Fruit fly (Drosophila melanogaster) whole organism, embryonic: ENCODE results near the gene CG46317.

Source experiments
- C15 ChIP-seq: fragments of 200-800 bp; sonication (Bioruptor generic); IDR thresholded peaks from 3 replicates; pipeline ENCODE4 v1.3.6; 2022; ENCODE audit warnings: missing biosample characterization, missing genetic modification characterization
- CG10565 ChIP-seq: fragments of 200-800 bp; sonication (Bioruptor generic); optimal IDR thresholded peaks from 3 replicates; lab custom pipeline; 2016; ENCODE audit warnings: missing biosample characterization, mild to moderate bottlenecking, missing genetic modification characterization
- CG10979 ChIP-seq: fragments of 200-800 bp; sonication (Bioruptor generic); optimal IDR thresholded peaks from 2 replicates; lab custom pipeline; 2018; ENCODE audit warnings: missing biosample characterization, mild to moderate bottlenecking, missing genetic modification characterization, moderate library complexity
- CG12104 ChIP-seq: fragments of 200-800 bp; sonication (Bioruptor generic); optimal IDR thresholded peaks from 3 replicates; lab custom pipeline; 2016; ENCODE audit warnings: missing biosample characterization, missing genetic modification characterization
- CG13424 ChIP-seq: fragments of 200-800 bp; sonication (Bioruptor generic); optimal IDR thresholded peaks from 2 replicates; lab custom pipeline; 2019; ENCODE audit warnings: missing biosample characterization, mild to moderate bottlenecking, missing genetic modification characterization, moderate library complexity
- CG14710 ChIP-seq: fragments of 200-800 bp; sonication (Bioruptor generic); optimal IDR thresholded peaks from 3 replicates; lab custom pipeline; 2019; ENCODE audit warnings: missing biosample characterization, mild to moderate bottlenecking, missing genetic modification characterization, moderate library complexity
- CG15011 ChIP-seq: fragments of 200-800 bp; sonication (Bioruptor generic); optimal IDR thresholded peaks from 3 replicates; lab custom pipeline; 2018; ENCODE audit warnings: missing biosample characterization, mild to moderate bottlenecking, missing genetic modification characterization
- CG17359 ChIP-seq: fragments of 200-800 bp; sonication (Bioruptor generic); optimal IDR thresholded peaks from 3 replicates; lab custom pipeline; 2018; ENCODE audit warnings: missing biosample characterization, mild to moderate bottlenecking, missing genetic modification characterization, moderate library complexity
- CG17385 ChIP-seq: fragments of 200-800 bp; sonication (Bioruptor generic); optimal IDR thresholded peaks from 3 replicates; lab custom pipeline; 2018; ENCODE audit warnings: missing biosample characterization, mild to moderate bottlenecking, missing genetic modification characterization
- CG18011 ChIP-seq: fragments of 200-800 bp; sonication (Bioruptor generic); optimal IDR thresholded peaks from 2 replicates; lab custom pipeline; 2017; ENCODE audit warnings: missing biosample characterization, missing genetic modification characterization, mild to moderate bottlenecking, moderate library complexity, missing genotype
- CG2202 ChIP-seq: fragments of 200-800 bp; sonication (Bioruptor generic); optimal IDR thresholded peaks from 2 replicates; lab custom pipeline; 2018; ENCODE audit warnings: missing biosample characterization, mild to moderate bottlenecking, missing genetic modification characterization
- CG30020 ChIP-seq: fragments of 200-800 bp; optimal IDR thresholded peaks from 2 replicates; lab custom pipeline; 2019; ENCODE audit warnings: missing biosample characterization, mild to moderate bottlenecking, missing genetic modification characterization, moderate library complexity
- CG31224 ChIP-seq: fragments of 200-800 bp; sonication (Bioruptor generic); IDR thresholded peaks from 2 replicates; pipeline ENCODE4 v1.3.6; 2022; ENCODE audit warnings: missing biosample characterization, missing genetic modification characterization
- CG31365 ChIP-seq: fragments of 200-800 bp; sonication (Bioruptor generic); optimal IDR thresholded peaks from 2 replicates; lab custom pipeline; 2018; ENCODE audit warnings: missing biosample characterization, mild to moderate bottlenecking, missing genetic modification characterization
- CG6175 ChIP-seq: fragments of 200-800 bp; sonication (Bioruptor generic); IDR thresholded peaks from 3 replicates; pipeline ENCODE4 v1.3.6; 2022; ENCODE audit warnings: missing biosample characterization, missing genetic modification characterization
- CG6272 ChIP-seq: fragments of 200-800 bp; sonication (Bioruptor generic); IDR thresholded peaks from 2 replicates; pipeline ENCODE4 v1.3.6; 2022; ENCODE audit warnings: missing biosample characterization, missing genetic modification characterization
- CG7357 ChIP-seq: fragments of 200-800 bp; sonication (Bioruptor generic); IDR thresholded peaks from 3 replicates; pipeline ENCODE4 v1.3.6; 2022; ENCODE audit warnings: missing biosample characterization, missing genetic modification characterization
- CG7372 ChIP-seq: fragments of 200-800 bp; sonication (Bioruptor generic); IDR thresholded peaks from 2 replicates; pipeline ENCODE4 v1.3.6; 2022; ENCODE audit warnings: missing biosample characterization, missing genetic modification characterization
- CG8281 ChIP-seq: fragments of 200-800 bp; sonication (Bioruptor generic); optimal IDR thresholded peaks from 2 replicates; lab custom pipeline; 2018; ENCODE audit warnings: missing biosample characterization, mild to moderate bottlenecking, missing genetic modification characterization, moderate library complexity
- D19A ChIP-seq: fragments of 200-800 bp; optimal IDR thresholded peaks from 3 replicates; lab custom pipeline; 2019; ENCODE audit warnings: missing biosample characterization, mild to moderate bottlenecking, missing genetic modification characterization, moderate library complexity
- Dip2 ChIP-seq: fragments of 200-800 bp; sonication (Bioruptor generic); IDR thresholded peaks from 2 replicates; pipeline ENCODE4 v1.3.6; 2022; ENCODE audit warnings: missing biosample characterization, missing genetic modification characterization
- Dp ChIP-seq: fragments of 200-800 bp; sonication (Bioruptor generic); optimal IDR thresholded peaks from 2 replicates; lab custom pipeline; 2018; ENCODE audit warnings: missing biosample characterization, mild to moderate bottlenecking, missing genetic modification characterization, moderate library complexity
- Drgx ChIP-seq: fragments of 200-800 bp; sonication (Bioruptor generic); IDR thresholded peaks from 2 replicates; pipeline ENCODE4 v1.3.6; 2022; ENCODE audit warnings: missing biosample characterization, missing genetic modification characterization
- Fer1 ChIP-seq: fragments of 200-800 bp; sonication (Bioruptor generic); optimal IDR thresholded peaks from 2 replicates; lab custom pipeline; 2017; ENCODE audit warnings: missing biosample characterization, mild to moderate bottlenecking, missing genetic modification characterization
- GATAe ChIP-seq: fragments of 200-800 bp; sonication (Bioruptor generic); conservative IDR thresholded peaks from 2 replicates; pipeline ENCODE4 v1.3.6; 2022; ENCODE audit warnings: missing biosample characterization, missing genetic modification characterization
- Mes4 ChIP-seq: fragments of 200-800 bp; sonication (Bioruptor generic); optimal IDR thresholded peaks from 2 replicates; lab custom pipeline; 2016; ENCODE audit warnings: missing biosample characterization, missing genetic modification characterization
- Rx ChIP-seq: fragments of 200-800 bp; sonication (Bioruptor generic); IDR thresholded peaks from 2 replicates; pipeline ENCODE4 v1.3.6; 2022; ENCODE audit warnings: missing biosample characterization, missing genetic modification characterization
- YL-1 ChIP-seq: fragments of 200-800 bp; sonication (Bioruptor generic); optimal IDR thresholded peaks from 3 replicates; lab custom pipeline; 2017; ENCODE audit warnings: missing biosample characterization, mild to moderate bottlenecking, missing genetic modification characterization
- corto ChIP-seq: fragments of 200-800 bp; sonication (Bioruptor generic); optimal IDR thresholded peaks from 2 replicates; lab custom pipeline; 2016; ENCODE audit warnings: missing biosample characterization, mild to moderate bottlenecking, missing genetic modification characterization, moderate library complexity
- crp ChIP-seq, 2 experiments: fragments of 200-800 bp; sonication (Bioruptor generic); optimal IDR thresholded peaks; 2 replicates in 1 of 2; 3 replicates in 1 of 2; lab custom pipeline; 2017; ENCODE audit warnings: missing biosample characterization in 2 of 2, missing genetic modification characterization in 2 of 2, mild to moderate bottlenecking in 1 of 2, moderate library complexity in 1 of 2
- dmrt11E ChIP-seq: fragments of 200-800 bp; sonication (Bioruptor generic); optimal IDR thresholded peaks from 3 replicates; lab custom pipeline; 2018; ENCODE audit warnings: missing biosample characterization, mild to moderate bottlenecking, missing genetic modification characterization, moderate library complexity
- esg ChIP-seq: fragments of 200-800 bp; sonication (Bioruptor generic); conservative IDR thresholded peaks from 2 replicates; pipeline ENCODE4 v1.3.6; 2022; ENCODE audit warnings: missing biosample characterization, missing genetic modification characterization
- fd64A ChIP-seq: fragments of 200-800 bp; sonication (Bioruptor generic); optimal IDR thresholded peaks from 3 replicates; lab custom pipeline; 2018; ENCODE audit warnings: missing biosample characterization, mild to moderate bottlenecking, missing genetic modification characterization
- gce ChIP-seq: fragments of 200-800 bp; sonication (Bioruptor generic); IDR thresholded peaks from 3 replicates; pipeline ENCODE4 v1.3.6; 2022; ENCODE audit warnings: missing biosample characterization, missing genetic modification characterization
- hkb ChIP-seq, 2 experiments: fragments of 200-800 bp in 1 of 2; fragments of >200 bp in 1 of 2; sonication (Bioruptor generic) in 1 of 2; IDR thresholded peaks in 1 of 2; optimal IDR thresholded peaks in 1 of 2; 2 replicates each; pipeline versions ENCODE4 v1.3.6 to Lab custom; 2017 to 2022; ENCODE audit warnings: missing biosample characterization in 1 of 2, missing genetic modification characterization in 1 of 2
- jing ChIP-seq: fragments of 200-800 bp; sonication (Bioruptor generic); optimal IDR thresholded peaks from 2 replicates; lab custom pipeline; 2018; ENCODE audit warnings: missing biosample characterization, mild to moderate bottlenecking, missing genetic modification characterization
- kah ChIP-seq: fragments of 200-800 bp; sonication (Bioruptor generic); optimal IDR thresholded peaks from 2 replicates; lab custom pipeline; 2018; ENCODE audit warnings: missing biosample characterization, mild to moderate bottlenecking, missing genetic modification characterization
- kay ChIP-seq: fragments of 200-800 bp; sonication (Bioruptor generic); optimal IDR thresholded peaks from 2 replicates; lab custom pipeline; 2016; ENCODE audit warnings: missing biosample characterization, missing genetic modification characterization
- lab ChIP-seq: fragments of 200-800 bp; sonication (Bioruptor generic); optimal IDR thresholded peaks from 3 replicates; lab custom pipeline; 2017; ENCODE audit warnings: missing biosample characterization, missing genetic modification characterization, mild to moderate bottlenecking, moderate library complexity, missing genetic modification reagents
- lola ChIP-seq, 3 experiments: fragments of >200 bp in 2 of 3; fragments of 200-800 bp in 1 of 3; sonication (Bioruptor generic) in 1 of 3; optimal IDR thresholded peaks; 2 replicates each; lab custom pipeline; 2017 to 2019; ENCODE audit warnings: missing biosample characterization in 3 of 3, missing genetic modification characterization in 3 of 3, mild to moderate bottlenecking in 1 of 3, moderate library complexity in 1 of 3
- p53 ChIP-seq: fragments of 200-800 bp; sonication (Bioruptor generic); optimal IDR thresholded peaks from 2 replicates; lab custom pipeline; 2016; ENCODE audit warnings: missing biosample characterization, missing genetic modification characterization
- psq ChIP-seq: fragments of 200-800 bp; sonication (Bioruptor generic); optimal IDR thresholded peaks from 2 replicates; lab custom pipeline; 2017; ENCODE audit warnings: missing biosample characterization, missing genetic modification characterization
- ranshi ChIP-seq: fragments of 200-800 bp; sonication (Bioruptor generic); IDR thresholded peaks from 2 replicates; pipeline ENCODE4 v1.3.6; 2022; ENCODE audit warnings: missing biosample characterization, missing genetic modification characterization
- schlank ChIP-seq: fragments of 200-800 bp; sonication (Bioruptor generic); optimal IDR thresholded peaks from 2 replicates; lab custom pipeline; 2018; ENCODE audit warnings: missing biosample characterization, mild to moderate bottlenecking, missing genetic modification characterization
- slbo ChIP-seq: fragments of 200-800 bp; sonication (Bioruptor generic); IDR thresholded peaks from 2 replicates; pipeline ENCODE4 v1.3.6; 2022; ENCODE audit warnings: missing biosample characterization, missing genetic modification characterization
- slp2 ChIP-seq: fragments of 200-800 bp; sonication (Bioruptor generic); optimal IDR thresholded peaks from 2 replicates; lab custom pipeline; 2016; ENCODE audit warnings: missing biosample characterization, missing genetic modification characterization
- tin ChIP-seq: fragments of 200-800 bp; sonication (Bioruptor generic); optimal IDR thresholded peaks from 3 replicates; lab custom pipeline; 2016; ENCODE audit warnings: missing biosample characterization, missing genetic modification characterization
- unc-4 ChIP-seq: fragments of 200-800 bp; sonication (Bioruptor generic); IDR thresholded peaks from 2 replicates; pipeline ENCODE4 v1.3.6; 2022; ENCODE audit warnings: missing biosample characterization, missing genetic modification characterization; ENCODE audit not compliant: partially characterized antibody
- zen ChIP-seq: fragments of 200-800 bp; sonication (Bioruptor generic); optimal IDR thresholded peaks from 3 replicates; lab custom pipeline; 2018; ENCODE audit warnings: missing biosample characterization, mild to moderate bottlenecking, missing genetic modification characterization, moderate library complexity

The CG46317 gene

DNA sequence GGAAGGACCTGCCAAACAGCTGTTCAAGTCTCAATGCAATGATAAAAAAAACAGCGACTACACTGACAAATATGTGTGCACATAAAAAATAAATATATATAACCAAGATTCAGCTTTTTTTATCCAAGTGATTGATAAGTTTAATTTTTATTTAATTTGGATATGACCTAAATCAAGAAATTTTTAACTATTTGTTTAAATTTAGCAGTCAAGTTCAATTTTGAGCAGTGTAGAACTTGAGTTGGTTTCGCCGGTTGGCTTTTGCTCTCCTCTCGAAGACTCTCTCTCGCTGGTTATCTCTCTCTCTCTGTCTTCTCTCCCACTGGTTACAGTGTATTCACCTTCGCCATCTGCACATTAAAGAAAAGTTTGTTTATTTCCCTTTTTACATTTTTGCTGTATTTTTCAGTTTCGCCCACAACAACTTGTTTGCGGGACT lies 43.0 kb upstream of the CG46317 start (continued):
- TF ChIP-seq CG10979, result peak; percentile 92
- no peak for TF ChIP-seq Dp
- peak; percentile 87 for TF ChIP-seq Fer1 (GFP tag; lab: Kevin White, UChicago)
- peak; percentile 55 for TF ChIP-seq CG8281
- TF ChIP-seq unc-4, result no peak
- TF ChIP-seq CG18011 (GFP tag; lab: Kevin White, UChicago), result peak; percentile 63
- peak; percentile 81 for TF ChIP-seq CG6175 (GFP tag; lab: Robert Waterston, UW)
- peak; percentile 61; the same call in 1 of the 2 replicates for TF ChIP-seq Rx (GFP tag; lab: Robert Waterston, UW)
- peak; percentile 62 for TF ChIP-seq kah
- peak; percentile 62 for TF ChIP-seq CG2202
- peak; percentile 81 for TF ChIP-seq CG31224 (GFP tag; lab: Robert Waterston, UW)
- no peak for TF ChIP-seq hkb (optimal IDR thresholded peaks at IDR 0.05; lab: Kevin White, UChicago)
- peak; percentile 93 for TF ChIP-seq hkb (GFP tag; IDR thresholded peaks at IDR 0.05; lab: Robert Waterston, UW)
- TF ChIP-seq lola (GFP tag; optimal IDR thresholded peaks at IDR 0.05; lab: Kevin White, UChicago), result peak in 1 of 3 experiments; percentile 83
- peak; percentile 72; the same call in 2 of the 3 replicates for TF ChIP-seq CG7357
- peak; percentile 87 for TF ChIP-seq dmrt11E
- peak; percentile 93 for TF ChIP-seq lab (GFP tag; lab: Kevin White, UChicago)
- peak; percentile 78 for TF ChIP-seq esg
- TF ChIP-seq gce, result peak; percentile 69; the same call in 1 of the 3 replicates
- peak; percentile 81 for TF ChIP-seq CG12104
- peak; percentile 88 for TF ChIP-seq CG13424 (tag; lab: Kevin White, UChicago)
- peak; percentile 51 for TF ChIP-seq CG30020 (tag; lab: Kevin White, UChicago)
- TF ChIP-seq CG31365 (tag; lab: Kevin White, UChicago), result peak; percentile 32
- peak; percentile 84 for TF ChIP-seq zen (tag; lab: Kevin White, UChicago)
- peak; percentile 28 for TF ChIP-seq CG10565 (GFP tag; lab: Kevin White, UChicago)
- TF ChIP-seq corto (GFP tag; lab: Kevin White, UChicago), result peak; percentile 77
- TF ChIP-seq slbo (GFP tag; lab: Robert Waterston, UW), result peak; percentile 89
- TF ChIP-seq Drgx, result peak; percentile 97
- peak; percentile 66 for TF ChIP-seq schlank (tag; lab: Kevin White, UChicago)
- peak; percentile 64 for TF ChIP-seq CG6272 (GFP tag; lab: Robert Waterston, UW)
- peak; percentile 84 for TF ChIP-seq D19A (tag; lab: Kevin White, UChicago)
- peak; percentile 90 for TF ChIP-seq CG17359 (tag; lab: Kevin White, UChicago)
- peak; percentile 55 for TF ChIP-seq Mes4 (GFP tag; lab: Kevin White, UChicago)
- peak; percentile 80 for TF ChIP-seq CG15011 (GFP tag; lab: Kevin White, UChicago)
- peak; percentile 57 for TF ChIP-seq jing (GFP tag; lab: Kevin White, UChicago)
- peak; percentile 87 for TF ChIP-seq CG14710
- no peak for TF ChIP-seq Dip2 (GFP tag; lab: Robert Waterston, UW)
- peak; percentile 23 for TF ChIP-seq YL-1 (GFP tag; lab: Kevin White, UChicago)
- TF ChIP-seq fd64A (GFP tag; lab: Kevin White, UChicago), result no peak
- peak; percentile 73 for TF ChIP-seq CG7372
- TF ChIP-seq GATAe (GFP tag; lab: Robert Waterston, UW), result no peak
- peak in 1 of 2 experiments; percentile 57 for TF ChIP-seq crp (GFP tag; optimal IDR thresholded peaks at IDR 0.05; lab: Kevin White, UChicago)
- peak; percentile 91 for TF ChIP-seq ranshi (GFP tag; lab: Robert Waterston, UW)
- peak; percentile 84 for TF ChIP-seq CG17385 (GFP tag; lab: Kevin White, UChicago)
- peak; percentile 79 for TF ChIP-seq kay
- peak; percentile 33 for TF ChIP-seq psq (GFP tag; lab: Kevin White, UChicago)
- peak; percentile 81; the same call in 2 of the 3 replicates for TF ChIP-seq C15 (GFP tag; lab: Robert Waterston, UW)
- TF ChIP-seq slp2 (GFP tag; lab: Kevin White, UChicago), result peak; percentile 65
- TF ChIP-seq tin (GFP tag; lab: Kevin White, UChicago), result peak; percentile 82
- TF ChIP-seq p53 (GFP tag; lab: Kevin White, UChicago), result peak; percentile 25
